Fruit fly (Drosophila melanogaster) whole organism, embryonic: ENCODE results near the gene ovm.
A peak's percentile ranks its signal among the peaks of the same experiment; 100 is the strongest.

ENCODE experiments used
- CG10267 ChIP-seq: fragments of 200-800 bp; sonication (Bioruptor generic); optimal IDR thresholded peaks from 2 replicates; lab custom pipeline; 2018; ENCODE audit warnings: missing biosample characterization, mild to moderate bottlenecking, missing genetic modification characterization, moderate library complexity
- CG11560 ChIP-seq: fragments of 200-800 bp; sonication (Bioruptor generic); IDR thresholded peaks from 3 replicates; pipeline ENCODE4 v1.3.6; 2022; ENCODE audit warnings: missing biosample characterization, missing genetic modification characterization
- CG12299 ChIP-seq: fragments of 200-800 bp; sonication (Bioruptor generic); optimal IDR thresholded peaks from 2 replicates; lab custom pipeline; 2018; ENCODE audit warnings: missing biosample characterization, mild to moderate bottlenecking, missing genetic modification characterization
- CG1233 ChIP-seq: fragments of 200-800 bp; sonication (Bioruptor generic); optimal IDR thresholded peaks from 4 replicates; lab custom pipeline; 2018; ENCODE audit warnings: missing biosample characterization, mild to moderate bottlenecking, missing genetic modification characterization
- CG12391 ChIP-seq: fragments of 200-800 bp; sonication (Bioruptor generic); optimal IDR thresholded peaks from 3 replicates; lab custom pipeline; 2018; ENCODE audit warnings: missing biosample characterization, mild to moderate bottlenecking, missing genetic modification characterization, moderate library complexity
- CG12769 ChIP-seq: fragments of 200-800 bp; sonication (Bioruptor generic); optimal IDR thresholded peaks from 2 replicates; lab custom pipeline; 2019; ENCODE audit warnings: missing biosample characterization, mild to moderate bottlenecking, missing genetic modification characterization, moderate library complexity
- CG13624 ChIP-seq: fragments of 200-800 bp; sonication (Bioruptor generic); optimal IDR thresholded peaks from 2 replicates; lab custom pipeline; 2016; ENCODE audit warnings: missing biosample characterization, missing genetic modification characterization
- CG1647 ChIP-seq: fragments of 200-800 bp; sonication (Bioruptor generic); optimal IDR thresholded peaks from 3 replicates; lab custom pipeline; 2016; ENCODE audit warnings: missing biosample characterization, missing genetic modification characterization
- CG17186 ChIP-seq: fragments of 200-800 bp; sonication (Bioruptor generic); optimal IDR thresholded peaks from 3 replicates; lab custom pipeline; 2017; ENCODE audit warnings: missing biosample characterization, missing genetic modification reagents, missing genetic modification characterization
- CG17568 ChIP-seq: fragments of 200-800 bp; sonication (Bioruptor generic); optimal IDR thresholded peaks from 2 replicates; lab custom pipeline; 2018; ENCODE audit warnings: missing biosample characterization, mild to moderate bottlenecking, missing genetic modification characterization, moderate library complexity
- CG3726 ChIP-seq: fragments of 200-800 bp; sonication (Bioruptor generic); IDR thresholded peaks from 3 replicates; pipeline ENCODE4, ENCODE4 v1.3.6; 2022; ENCODE audit warnings: missing biosample characterization, missing genetic modification characterization
- CG4328 ChIP-seq: fragments of 200-800 bp; sonication (Bioruptor generic); optimal IDR thresholded peaks from 3 replicates; lab custom pipeline; 2017; ENCODE audit warnings: missing biosample characterization, missing genetic modification reagents, missing genetic modification characterization
- CG43689 ChIP-seq: fragments of 200-800 bp; sonication (Bioruptor generic); IDR thresholded peaks from 2 replicates; pipeline ENCODE4 v1.3.6; 2022; ENCODE audit warnings: missing biosample characterization, missing genetic modification characterization
- CG6689 ChIP-seq: fragments of 200-800 bp; sonication (Bioruptor generic); IDR thresholded peaks from 2 replicates; pipeline ENCODE4 v1.3.6; 2022; ENCODE audit warnings: missing biosample characterization, missing genetic modification characterization
- CG7271 ChIP-seq: fragments of 200-800 bp; sonication (Bioruptor generic); optimal IDR thresholded peaks from 2 replicates; lab custom pipeline; 2018; ENCODE audit warnings: missing biosample characterization, mild to moderate bottlenecking, missing genetic modification characterization, moderate library complexity
- CG8388 ChIP-seq: fragments of 200-800 bp; sonication (Bioruptor generic); optimal IDR thresholded peaks from 2 replicates; lab custom pipeline; 2019; ENCODE audit warnings: missing biosample characterization, mild to moderate bottlenecking, missing genetic modification characterization, moderate library complexity
- CG8924 ChIP-seq: fragments of 200-800 bp; optimal IDR thresholded peaks from 3 replicates; lab custom pipeline; 2019; ENCODE audit warnings: missing biosample characterization, mild to moderate bottlenecking, missing genetic modification characterization, moderate library complexity
- E2f1 ChIP-seq: fragments of 200-800 bp; sonication (Bioruptor generic); IDR thresholded peaks from 2 replicates; pipeline ENCODE4 v1.3.6; 2022; ENCODE audit warnings: missing biosample characterization, missing genetic modification characterization
- HLH4C ChIP-seq: fragments of 200-800 bp; sonication (Bioruptor generic); IDR thresholded peaks from 3 replicates; pipeline ENCODE4 v1.3.6; 2022; ENCODE audit warnings: missing biosample characterization, missing genetic modification characterization; ENCODE audit not compliant: partially characterized antibody
- HLH54F ChIP-seq: fragments of 200-800 bp; sonication (Bioruptor generic); optimal IDR thresholded peaks from 3 replicates; lab custom pipeline; 2016; ENCODE audit warnings: missing biosample characterization, missing genetic modification characterization
- HLHmδ ChIP-seq: fragments of 200-800 bp; sonication (Bioruptor generic); optimal IDR thresholded peaks from 2 replicates; lab custom pipeline; 2018; ENCODE audit warnings: missing biosample characterization, mild to moderate bottlenecking, missing genetic modification characterization, moderate library complexity
- Hmx ChIP-seq: fragments of 200-800 bp; sonication (Bioruptor generic); optimal IDR thresholded peaks from 2 replicates; lab custom pipeline; 2016; ENCODE audit warnings: missing biosample characterization, missing genetic modification characterization
- Hr51 ChIP-seq, 2 experiments: fragments of 200-800 bp; sonication (Bioruptor generic); optimal IDR thresholded peaks; 2 replicates in 1 of 2; 3 replicates in 1 of 2; lab custom pipeline; 2016 to 2018; ENCODE audit warnings: missing biosample characterization in 2 of 2, missing genetic modification characterization in 2 of 2, mild to moderate bottlenecking in 1 of 2, moderate library complexity in 1 of 2
- Hsf ChIP-seq: fragments of 200-800 bp; sonication (Bioruptor generic); optimal IDR thresholded peaks from 3 replicates; lab custom pipeline; 2016; ENCODE audit warnings: missing biosample characterization, missing genetic modification characterization
- Mad ChIP-seq: fragments of 200-800 bp; sonication (Bioruptor generic); optimal IDR thresholded peaks from 2 replicates; lab custom pipeline; 2016; ENCODE audit warnings: missing biosample characterization, missing genetic modification characterization
- Nf-YC ChIP-seq: fragments of 200-800 bp; optimal IDR thresholded peaks from 3 replicates; lab custom pipeline; 2019; ENCODE audit warnings: missing biosample characterization, mild to moderate bottlenecking, missing genetic modification characterization, moderate library complexity
- Sox102F ChIP-seq: fragments of 200-800 bp; sonication (Bioruptor generic); optimal IDR thresholded peaks from 2 replicates; lab custom pipeline; 2018; ENCODE audit warnings: missing biosample characterization, mild to moderate bottlenecking, missing genetic modification characterization, moderate library complexity
- al ChIP-seq: fragments of 200-800 bp; sonication (Bioruptor generic); IDR thresholded peaks from 2 replicates; pipeline ENCODE4 v1.3.6; 2022; ENCODE audit warnings: missing biosample characterization, missing genetic modification characterization
- amos ChIP-seq: fragments of 200-800 bp; sonication (Bioruptor generic); IDR thresholded peaks from 2 replicates; pipeline ENCODE4 v1.3.6; 2022; ENCODE audit warnings: missing biosample characterization, missing genetic modification characterization; ENCODE audit not compliant: partially characterized antibody
- ato ChIP-seq: fragments of 200-800 bp; sonication (Bioruptor generic); IDR thresholded peaks from 2 replicates; pipeline ENCODE4 v1.3.6; 2022; ENCODE audit warnings: missing biosample characterization, missing genetic modification characterization; ENCODE audit not compliant: partially characterized antibody
- bcd ChIP-seq: fragments of 200-800 bp; sonication (Bioruptor generic); optimal IDR thresholded peaks from 2 replicates; lab custom pipeline; 2017; ENCODE audit warnings: missing biosample characterization, mild to moderate bottlenecking, missing genetic modification characterization
- br ChIP-seq: fragments of >200 bp; optimal IDR thresholded peaks from 2 replicates; lab custom pipeline; 2017
- btn ChIP-seq: fragments of 200-800 bp; sonication (Bioruptor generic); optimal IDR thresholded peaks from 2 replicates; lab custom pipeline; 2016; ENCODE audit warnings: missing biosample characterization, missing genetic modification characterization
- da ChIP-seq: fragments of 200-800 bp; sonication (Bioruptor generic); optimal IDR thresholded peaks from 2 replicates; lab custom pipeline; 2016; ENCODE audit warnings: missing biosample characterization, missing genetic modification characterization
- dimm ChIP-seq: fragments of 200-800 bp; sonication (Bioruptor generic); IDR thresholded peaks from 2 replicates; pipeline ENCODE4 v1.3.6; 2022; ENCODE audit warnings: missing biosample characterization, missing genetic modification characterization
- esg ChIP-seq: fragments of 200-800 bp; sonication (Bioruptor generic); conservative IDR thresholded peaks from 2 replicates; pipeline ENCODE4 v1.3.6; 2022; ENCODE audit warnings: missing biosample characterization, missing genetic modification characterization
- exex ChIP-seq: fragments of 200-800 bp; sonication (Bioruptor generic); optimal IDR thresholded peaks from 4 replicates; lab custom pipeline; 2018; ENCODE audit warnings: missing biosample characterization, mild to moderate bottlenecking, missing genetic modification characterization, moderate library complexity
- fd96Cb ChIP-seq: fragments of 200-800 bp; sonication (Bioruptor generic); optimal IDR thresholded peaks from 2 replicates; lab custom pipeline; 2018; ENCODE audit warnings: missing biosample characterization, mild to moderate bottlenecking, missing genetic modification characterization, moderate library complexity
- hb ChIP-seq: fragments of 200-800 bp; sonication (Bioruptor generic); IDR thresholded peaks from 3 replicates; pipeline ENCODE4 v1.3.6; 2022; ENCODE audit warnings: missing biosample characterization, missing genetic modification characterization; ENCODE audit not compliant: partially characterized antibody
- knrl ChIP-seq: fragments of 200-800 bp; sonication (Bioruptor generic); IDR thresholded peaks from 3 replicates; pipeline ENCODE4 v1.3.6; 2022; ENCODE audit warnings: missing biosample characterization, missing genetic modification characterization; ENCODE audit not compliant: partially characterized antibody
- mld ChIP-seq: fragments of 200-800 bp; sonication (Bioruptor generic); IDR thresholded peaks from 3 replicates; pipeline ENCODE4 v1.3.6; 2022; ENCODE audit warnings: missing biosample characterization, missing genetic modification characterization; ENCODE audit not compliant: partially characterized antibody
- oc ChIP-seq: fragments of 200-800 bp; sonication (Bioruptor generic); optimal IDR thresholded peaks from 2 replicates; lab custom pipeline; 2018; ENCODE audit warnings: missing biosample characterization, mild to moderate bottlenecking, missing genetic modification characterization, moderate library complexity
- otp ChIP-seq: fragments of 200-800 bp; sonication (Bioruptor generic); IDR thresholded peaks from 3 replicates; pipeline ENCODE4, ENCODE4 v1.3.6; 2022; ENCODE audit warnings: missing biosample characterization, missing genetic modification characterization
- p53 ChIP-seq: fragments of 200-800 bp; sonication (Bioruptor generic); optimal IDR thresholded peaks from 2 replicates; lab custom pipeline; 2016; ENCODE audit warnings: missing biosample characterization, missing genetic modification characterization
- prd ChIP-seq, 3 experiments: fragments of >200 bp in 2 of 3; fragments of 200-800 bp in 1 of 3; sonication (Bioruptor generic) in 1 of 3; optimal IDR thresholded peaks in 2 of 3; IDR thresholded peaks in 1 of 3; 2 replicates in 2 of 3; 3 replicates in 1 of 3; pipeline versions ENCODE4 v1.3.6 to Lab custom; 2017 to 2022; ENCODE audit warnings: missing biosample characterization in 1 of 3, missing genetic modification characterization in 1 of 3
- pros ChIP-seq: fragments of 200-800 bp; sonication (Bioruptor generic); optimal IDR thresholded peaks from 3 replicates; lab custom pipeline; 2019; ENCODE audit warnings: missing biosample characterization, mild to moderate bottlenecking, missing genetic modification characterization, moderate library complexity
- sisA ChIP-seq: fragments of 200-800 bp; sonication (Bioruptor generic); IDR thresholded peaks from 2 replicates; pipeline ENCODE4 v1.3.6; 2022; ENCODE audit warnings: missing biosample characterization, missing genetic modification characterization
- stwl ChIP-seq: fragments of 200-800 bp; sonication (Bioruptor generic); optimal IDR thresholded peaks from 3 replicates; lab custom pipeline; 2018; ENCODE audit warnings: missing biosample characterization, mild to moderate bottlenecking, missing genetic modification characterization, moderate library complexity
- trem ChIP-seq: fragments of 200-800 bp; optimal IDR thresholded peaks from 3 replicates; lab custom pipeline; 2019; ENCODE audit warnings: missing biosample characterization, mild to moderate bottlenecking, missing genetic modification characterization, moderate library complexity
- vnd ChIP-seq: fragments of 200-800 bp; sonication (Bioruptor generic); IDR thresholded peaks from 3 replicates; pipeline ENCODE4 v1.3.6; 2022; ENCODE audit warnings: missing biosample characterization, missing genetic modification characterization; ENCODE audit not compliant: partially characterized antibody

Gene ovm

dm6 chr2L:143088-143487 is 2.3 kb upstream of the ovm start, which contains the start of the genes CG31974 and CG11454 (continued):
- TF ChIP-seq CG13624 (peak; percentile 26), p53 (no peak), CG12391 (tag; lab: Kevin White, UChicago) (peak; percentile 25), Hmx (GFP tag; lab: Kevin White, UChicago) (no peak), br (no peak), sisA (GFP tag; lab: Robert Waterston, UW) (no peak), dimm (GFP tag; lab: Robert Waterston, UW) (no peak), CG17568 (no peak), stwl (peak; percentile 57), CG11560 (no peak), vnd (GFP tag; lab: Robert Waterston, UW) (peak; percentile 58; the same call in 1 of the 3 replicates), CG1233 (GFP tag; lab: Kevin White, UChicago) (no peak), Hr51 (GFP tag; optimal IDR thresholded peaks at IDR 0.05; lab: Kevin White, UChicago) (no peak), E2f1 (GFP tag; lab: Robert Waterston, UW) (no peak), Nf-YC (tag; lab: Kevin White, UChicago) (peak; percentile 9), knrl (GFP tag; lab: Robert Waterston, UW) (peak; percentile 87), amos (GFP tag; lab: Robert Waterston, UW) (peak; percentile 94), CG8388 (GFP tag; lab: Kevin White, UChicago) (no peak), CG12299 (tag; lab: Kevin White, UChicago) (no peak), CG1647 (no peak), bcd (no peak), CG12769 (tag; lab: Kevin White, UChicago) (no peak), CG4328 (GFP tag; lab: Kevin White, UChicago) (no peak), CG6689 (GFP tag; lab: Robert Waterston, UW) (no peak), Mad (no peak), CG10267 (tag; lab: Kevin White, UChicago) (peak; percentile 34), trem (peak; percentile 35), Hsf (GFP tag; lab: Kevin White, UChicago) (no peak), da (GFP tag; lab: Kevin White, UChicago) (no peak), ato (peak; percentile 36; the same call in 1 of the 2 replicates), CG3726 (no peak), otp (no peak), hb (GFP tag; lab: Robert Waterston, UW) (0 out of 3 replicates have a peak, but pooled peaks have one; percentile 64), CG43689 (GFP tag; lab: Robert Waterston, UW) (no peak), mld (GFP tag; lab: Robert Waterston, UW) (0 out of 3 replicates have a peak, but pooled peaks have one; percentile 41), oc (tag; lab: Kevin White, UChicago) (no peak), exex (tag; lab: Kevin White, UChicago) (peak; percentile 11), CG8924 (tag; lab: Kevin White, UChicago) (no peak), prd (optimal IDR thresholded peaks at IDR 0.05; lab: Kevin White, UChicago) (no peak), prd (GFP tag; IDR thresholded peaks at IDR 0.05; lab: Robert Waterston, UW) (no peak), HLHmδ (GFP tag; lab: Kevin White, UChicago) (no peak), al (no peak), pros (GFP tag; lab: Kevin White, UChicago) (peak; percentile 61), Sox102F (no peak), fd96Cb (tag; lab: Kevin White, UChicago) (no peak), HLH4C (peak; percentile 60; the same call in 1 of the 3 replicates), CG7271 (tag; lab: Kevin White, UChicago) (no peak), CG17186 (GFP tag; lab: Kevin White, UChicago) (no peak), HLH54F (GFP tag; lab: Kevin White, UChicago) (no peak), esg (GFP tag; lab: Robert Waterston, UW) (no peak), btn (GFP tag; lab: Kevin White, UChicago) (no peak)
